Fruit fly (Drosophila melanogaster) whole organism: Measurements from ENCODE around the gene Rab27.

Experiments used
- Dll ChIP-seq: fragments of >200 bp; optimal IDR thresholded peaks from 2 replicates; lab custom pipeline; 2017
- psq ChIP-seq: fragments of >200 bp; optimal IDR thresholded peaks from 2 replicates; lab custom pipeline; 2017

DNA sequence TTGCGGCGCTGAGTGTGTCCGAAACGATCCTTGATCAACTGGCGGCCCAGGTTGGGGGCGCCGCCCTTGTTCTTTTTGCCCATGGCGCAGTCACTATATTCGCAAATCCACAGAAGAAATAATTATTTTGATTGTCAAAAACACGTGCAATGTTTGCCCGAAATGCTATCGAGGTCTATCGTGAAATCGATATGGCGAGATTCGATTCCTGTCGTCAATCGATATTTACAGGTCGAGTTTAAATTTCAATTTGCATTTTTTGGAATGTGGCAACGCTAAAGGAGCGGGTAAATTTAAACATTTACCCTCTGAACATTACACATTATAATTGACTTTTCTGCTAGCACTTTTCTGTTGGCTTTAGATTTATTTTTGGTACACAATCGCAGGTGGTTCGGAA, 12.7 kb downstream of the Rab27 start, which contains the start of gene Ns3:
- TF ChIP-seq psq (lab: Kevin White, UChicago), result no peak
- no peak for TF ChIP-seq Dll (lab: Kevin White, UChicago)
